Fruit fly (Drosophila melanogaster) whole organism, pupa: ENCODE data around the gene CG43796.
A peak's percentile ranks its signal among the peaks of the same experiment; 100 is the strongest.

ENCODE experiments used
- CG10348 ChIP-seq: fragments of 200-800 bp; sonication (Bioruptor generic); IDR thresholded peaks from 2 replicates; pipeline ENCODE4 v1.3.6; 2022; ENCODE audit warnings: missing biosample characterization, missing genetic modification characterization
- CG12605 ChIP-seq: fragments of 200-800 bp; sonication (Bioruptor generic); IDR thresholded peaks from 2 replicates; pipeline ENCODE4 v1.3.6; 2022; ENCODE audit warnings: missing biosample characterization, missing genetic modification characterization
- CG13204 ChIP-seq: fragments of 200-800 bp; sonication (Bioruptor generic); optimal IDR thresholded peaks from 2 replicates; lab custom pipeline; 2018; ENCODE audit warnings: missing biosample characterization, mild to moderate bottlenecking, missing genetic modification characterization, moderate library complexity
- CG14655 ChIP-seq: fragments of 200-800 bp; sonication (Bioruptor generic); optimal IDR thresholded peaks from 3 replicates; lab custom pipeline; 2017; ENCODE audit warnings: mild to moderate bottlenecking, missing biosample characterization, missing genetic modification reagents, missing genetic modification characterization
- CG15710 ChIP-seq: fragments of 200-800 bp; sonication (Bioruptor generic); optimal IDR thresholded peaks from 2 replicates; lab custom pipeline; 2018; ENCODE audit warnings: missing biosample characterization, mild to moderate bottlenecking, missing genetic modification characterization, moderate library complexity
- CG17806 ChIP-seq: fragments of 200-800 bp; sonication (Bioruptor generic); optimal IDR thresholded peaks from 2 replicates; lab custom pipeline; 2018; ENCODE audit warnings: missing biosample characterization, mild to moderate bottlenecking, missing genetic modification characterization, moderate library complexity
- CG32121 ChIP-seq: fragments of 200-800 bp; sonication (Bioruptor generic); IDR thresholded peaks from 2 replicates; pipeline ENCODE4 v1.3.6; 2022; ENCODE audit warnings: missing biosample characterization, missing genetic modification characterization
- CG34367 ChIP-seq: fragments of 200-800 bp; sonication (Bioruptor generic); optimal IDR thresholded peaks from 2 replicates; lab custom pipeline; 2018; ENCODE audit warnings: missing biosample characterization, mild to moderate bottlenecking, missing genetic modification characterization
- CG4496 ChIP-seq: fragments of 200-800 bp; sonication (Bioruptor generic); IDR thresholded peaks from 3 replicates; pipeline ENCODE4 v1.3.6; 2022; ENCODE audit warnings: missing biosample characterization, missing genetic modification characterization
- CG8159 ChIP-seq: fragments of 200-800 bp; sonication (Bioruptor generic); optimal IDR thresholded peaks from 3 replicates; lab custom pipeline; 2018; ENCODE audit warnings: missing biosample characterization, mild to moderate bottlenecking, missing genetic modification characterization, moderate library complexity
- CG8301 ChIP-seq: fragments of 200-800 bp; sonication (Bioruptor generic); optimal IDR thresholded peaks from 2 replicates; lab custom pipeline; 2018; ENCODE audit warnings: missing biosample characterization, mild to moderate bottlenecking, missing genetic modification characterization
- CG9948 ChIP-seq: fragments of 200-800 bp; sonication (Bioruptor generic); optimal IDR thresholded peaks from 2 replicates; lab custom pipeline; 2018; ENCODE audit warnings: missing biosample characterization, mild to moderate bottlenecking, missing genetic modification characterization, moderate library complexity
- D1 ChIP-seq: fragments of 200-800 bp; sonication (Bioruptor generic); optimal IDR thresholded peaks from 2 replicates; lab custom pipeline; 2018; ENCODE audit warnings: missing biosample characterization, mild to moderate bottlenecking, missing genetic modification characterization, moderate library complexity
- EcR ChIP-seq: fragments of 200-800 bp; sonication (Bioruptor generic); optimal IDR thresholded peaks from 3 replicates; lab custom pipeline; 2019; ENCODE audit warnings: missing biosample characterization, missing genetic modification characterization, mild to moderate bottlenecking, moderate library complexity, missing genetic modification reagents
- Ets98B ChIP-seq: fragments of 200-800 bp; sonication (Bioruptor generic); IDR thresholded peaks from 2 replicates; pipeline ENCODE4 v1.3.6; 2022; ENCODE audit warnings: missing biosample characterization, missing genetic modification characterization
- Pif1A ChIP-seq: fragments of 200-800 bp; sonication (Bioruptor generic); optimal IDR thresholded peaks from 3 replicates; lab custom pipeline; 2016; ENCODE audit warnings: missing biosample characterization, missing genetic modification characterization
- Pif1B ChIP-seq: fragments of 200-800 bp; sonication (Bioruptor generic); optimal IDR thresholded peaks from 3 replicates; lab custom pipeline; 2016; ENCODE audit warnings: missing biosample characterization, missing genetic modification characterization
- Snoo ChIP-seq: fragments of 200-800 bp; sonication (Bioruptor generic); optimal IDR thresholded peaks from 3 replicates; lab custom pipeline; 2017; ENCODE audit warnings: missing biosample characterization, mild to moderate bottlenecking, missing genetic modification characterization, inconsistent platforms
- fd96Ca ChIP-seq: fragments of 200-800 bp; sonication (Bioruptor generic); IDR thresholded peaks from 3 replicates; pipeline ENCODE4 v1.3.6; 2022; ENCODE audit warnings: missing biosample characterization, missing genetic modification characterization
- gl ChIP-seq: fragments of 200-800 bp; sonication (Bioruptor generic); optimal IDR thresholded peaks from 2 replicates; lab custom pipeline; 2018; ENCODE audit warnings: missing biosample characterization, mild to moderate bottlenecking, missing genetic modification characterization
- rn ChIP-seq: fragments of 200-800 bp; sonication (Bioruptor generic); IDR thresholded peaks from 2 replicates; pipeline ENCODE4 v1.3.6; 2022; ENCODE audit warnings: missing biosample characterization, missing genetic modification characterization

The CG43796 gene

DNA sequence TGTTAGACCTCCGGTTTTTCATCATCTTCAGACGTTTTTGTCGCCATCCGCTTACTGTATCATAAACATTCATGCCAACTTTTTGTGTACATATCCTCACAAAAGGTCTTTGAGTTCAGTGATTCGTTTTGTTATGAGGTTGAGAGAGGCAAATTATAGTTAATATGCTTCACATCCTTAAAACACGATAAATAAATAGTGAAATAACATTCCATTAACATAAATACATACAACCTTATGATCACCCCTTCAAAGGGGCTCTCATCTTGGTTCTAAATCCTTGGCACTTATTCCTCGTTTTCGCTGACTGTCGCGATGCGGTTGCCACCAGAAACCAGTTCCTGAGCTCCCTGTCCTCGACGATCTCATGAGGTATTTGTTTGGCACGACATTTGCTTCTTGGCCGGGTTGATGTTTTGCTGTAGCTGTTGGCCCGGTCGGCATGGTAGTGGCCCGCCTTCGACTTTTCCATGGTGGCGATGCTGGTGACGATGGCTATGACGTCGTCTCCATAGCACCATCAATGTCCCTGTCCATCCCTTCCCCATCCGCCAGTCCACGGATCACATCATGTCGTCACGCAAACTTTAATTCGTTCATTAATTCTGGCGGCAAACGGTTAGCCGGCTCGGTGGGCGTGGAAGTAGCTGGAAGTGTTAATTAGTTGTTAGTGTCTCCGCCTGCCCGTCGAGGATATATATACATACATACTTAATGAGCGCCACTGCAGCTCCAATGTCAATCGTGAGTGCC lies 13.1 kb upstream of the CG43796 start:
- TF ChIP-seq Pif1A (GFP tag; lab: Kevin White, UChicago) = peak; percentile 21
- TF ChIP-seq CG4496 (GFP tag; lab: Robert Waterston, UW) = no peak
- peak; percentile 15 for TF ChIP-seq CG15710 (tag; lab: Kevin White, UChicago)
- TF ChIP-seq gl (tag; lab: Kevin White, UChicago) = peak; percentile 13
- TF ChIP-seq CG8159 = peak; percentile 41
- no peak for TF ChIP-seq CG13204 (GFP tag; lab: Kevin White, UChicago)
- no peak for TF ChIP-seq EcR
- TF ChIP-seq rn (GFP tag; lab: Robert Waterston, UW) = no peak
- TF ChIP-seq Pif1B (GFP tag; lab: Kevin White, UChicago) = no peak
- peak; percentile 59 for TF ChIP-seq CG14655 (GFP tag; lab: Kevin White, UChicago)
- TF ChIP-seq Snoo = peak; percentile 8
- no peak for TF ChIP-seq Ets98B (GFP tag; lab: Robert Waterston, UW)
- TF ChIP-seq CG17806 = no peak
- no peak for TF ChIP-seq fd96Ca (GFP tag; lab: Robert Waterston, UW)
- TF ChIP-seq D1 (tag; lab: Kevin White, UChicago) = no peak
- TF ChIP-seq CG9948 (tag; lab: Kevin White, UChicago) = no peak
- no peak for TF ChIP-seq CG12605 (GFP tag; lab: Robert Waterston, UW)
- TF ChIP-seq CG10348 (GFP tag; lab: Robert Waterston, UW) = no peak
- TF ChIP-seq CG34367 = no peak
- no peak for TF ChIP-seq CG32121 (GFP tag; lab: Robert Waterston, UW)
- peak; percentile 49 for TF ChIP-seq CG8301 (tag; lab: Kevin White, UChicago)

DNA sequence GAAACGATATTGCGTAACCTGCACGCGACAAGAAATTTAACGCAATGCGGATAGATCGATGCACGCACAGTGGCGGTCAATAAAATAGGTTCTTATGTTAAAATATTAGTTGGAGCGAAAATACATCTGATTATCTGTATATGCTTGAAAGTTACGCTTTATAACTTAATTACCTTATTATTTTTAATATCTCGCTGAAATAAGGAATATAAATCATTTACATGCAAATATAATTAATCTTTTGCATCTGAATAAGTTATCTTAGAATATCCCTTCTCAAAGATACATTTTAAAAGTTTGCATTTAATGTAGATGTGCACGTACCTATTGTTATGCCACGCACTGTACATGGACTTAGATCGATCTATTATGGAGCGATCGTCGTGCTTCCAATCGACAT lies 10.5 kb upstream of the CG43796 start:
- peak; percentile 69 for TF ChIP-seq CG17806
- TF ChIP-seq rn (GFP tag; lab: Robert Waterston, UW) = no peak
- TF ChIP-seq fd96Ca (GFP tag; lab: Robert Waterston, UW) = no peak
- TF ChIP-seq CG8301 (tag; lab: Kevin White, UChicago) = peak; percentile 85
- TF ChIP-seq CG32121 (GFP tag; lab: Robert Waterston, UW) = peak; percentile 52; the same call in 1 of the 2 replicates
- TF ChIP-seq Ets98B (GFP tag; lab: Robert Waterston, UW) = no peak
- TF ChIP-seq Snoo = peak; percentile 31
- TF ChIP-seq CG13204 (GFP tag; lab: Kevin White, UChicago) = no peak
- TF ChIP-seq D1 (tag; lab: Kevin White, UChicago) = peak; percentile 70
- 0 out of 2 replicates have a peak, but pooled peaks have one; percentile 20 for TF ChIP-seq CG12605 (GFP tag; lab: Robert Waterston, UW)
- TF ChIP-seq CG15710 (tag; lab: Kevin White, UChicago) = peak; percentile 71
- no peak for TF ChIP-seq CG10348 (GFP tag; lab: Robert Waterston, UW)
- peak; percentile 36 for TF ChIP-seq Pif1B (GFP tag; lab: Kevin White, UChicago)
- peak; percentile 84 for TF ChIP-seq CG9948 (tag; lab: Kevin White, UChicago)
- peak; percentile 66 for TF ChIP-seq CG34367
- peak; percentile 76 for TF ChIP-seq CG8159
- TF ChIP-seq EcR = peak; percentile 3
- no peak for TF ChIP-seq gl (tag; lab: Kevin White, UChicago)
- peak; percentile 62 for TF ChIP-seq Pif1A (GFP tag; lab: Kevin White, UChicago)
- peak; percentile 86 for TF ChIP-seq CG14655 (GFP tag; lab: Kevin White, UChicago)
- 0 out of 3 replicates have a peak, but pooled peaks have one; percentile 33 for TF ChIP-seq CG4496 (GFP tag; lab: Robert Waterston, UW)

DNA sequence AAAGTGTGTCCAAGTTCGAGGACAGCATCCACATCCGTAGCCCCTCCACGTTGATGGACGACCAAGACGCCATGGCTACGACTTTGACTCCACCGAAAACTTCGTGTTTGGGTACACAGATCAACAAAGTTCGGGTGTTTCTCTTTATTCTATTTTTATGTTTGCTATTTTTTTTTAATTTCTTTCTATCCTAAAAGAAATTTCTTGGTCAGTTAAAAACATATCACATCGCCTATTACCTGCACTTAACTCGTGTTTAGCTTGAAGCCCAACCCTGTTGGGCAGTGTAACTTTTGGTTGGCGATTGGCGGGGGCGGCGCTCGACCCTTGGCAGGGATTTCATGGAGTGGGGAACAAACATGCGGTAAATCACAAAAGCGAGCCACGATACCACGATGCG lies 8.7 kb upstream of the CG43796 start:
- TF ChIP-seq rn (GFP tag; lab: Robert Waterston, UW) (peak; percentile 45; the same call in 1 of the 2 replicates), CG15710 (tag; lab: Kevin White, UChicago) (peak; percentile 79), CG17806 (peak; percentile 88), fd96Ca (GFP tag; lab: Robert Waterston, UW) (peak; percentile 73), CG34367 (peak; percentile 64), CG9948 (tag; lab: Kevin White, UChicago) (peak; percentile 80), CG13204 (GFP tag; lab: Kevin White, UChicago) (peak; percentile 75), EcR (peak; percentile 32), CG10348 (GFP tag; lab: Robert Waterston, UW) (no peak), CG14655 (GFP tag; lab: Kevin White, UChicago) (peak; percentile 82), Pif1A (GFP tag; lab: Kevin White, UChicago) (peak; percentile 76), CG32121 (GFP tag; lab: Robert Waterston, UW) (peak; percentile 30; the same call in 1 of the 2 replicates), CG12605 (GFP tag; lab: Robert Waterston, UW) (peak; percentile 56), CG4496 (GFP tag; lab: Robert Waterston, UW) (peak; percentile 81), Pif1B (GFP tag; lab: Kevin White, UChicago) (peak; percentile 80), CG8159 (peak; percentile 88), Snoo (peak; percentile 73), CG8301 (tag; lab: Kevin White, UChicago) (peak; percentile 77), Ets98B (GFP tag; lab: Robert Waterston, UW) (peak; percentile 74), gl (tag; lab: Kevin White, UChicago) (peak; percentile 65), D1 (tag; lab: Kevin White, UChicago) (peak; percentile 51)

DNA sequence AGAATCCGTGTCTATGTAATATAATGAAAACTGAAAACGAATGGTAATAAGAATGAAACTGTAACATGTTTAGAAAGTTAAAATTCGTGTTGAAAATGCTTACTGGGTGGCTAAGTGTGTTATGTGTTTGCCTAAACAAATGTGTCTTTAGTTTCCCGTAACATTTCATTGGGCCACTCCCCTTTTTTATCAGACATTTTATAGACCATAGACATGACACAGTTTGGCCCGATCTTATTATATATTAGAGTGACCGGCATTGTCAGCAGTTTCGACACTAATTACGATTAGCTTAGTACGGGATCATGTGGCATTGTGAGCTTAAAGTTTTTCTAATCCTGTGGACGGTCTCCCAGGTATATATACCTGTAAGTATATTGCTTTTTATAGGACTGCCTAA lies 5.1 kb upstream of the CG43796 start, which contains the start of gene CheA29a:
CheA29a (plus strand) TSS at position 301 of the 400 bp plus-strand sequence.
- TF ChIP-seq rn (GFP tag; lab: Robert Waterston, UW) (no peak), Snoo (no peak)

DNA sequence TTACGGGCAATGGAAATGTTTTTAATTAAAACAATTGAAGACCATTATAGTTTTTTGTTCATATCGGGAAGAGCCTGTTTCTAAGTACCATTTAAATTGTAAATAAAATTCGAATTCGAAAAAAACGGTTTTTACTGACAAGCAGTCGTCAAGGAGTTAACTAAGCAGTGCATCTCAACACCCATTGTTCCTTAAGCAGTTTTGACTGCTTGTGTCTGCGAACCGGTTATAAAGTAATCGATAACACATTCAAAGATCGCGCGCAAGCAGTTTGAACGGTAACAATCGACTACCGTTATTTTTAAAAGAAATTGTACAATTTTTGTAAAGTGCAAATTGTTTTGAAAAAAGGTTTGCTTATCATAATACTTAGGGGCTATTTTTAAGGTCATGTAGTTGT lies 4.2 kb upstream of the CG43796 start:
- no peak for TF ChIP-seq CG12605 (GFP tag; lab: Robert Waterston, UW)
- no peak for TF ChIP-seq CG32121 (GFP tag; lab: Robert Waterston, UW)
- no peak for TF ChIP-seq Pif1B (GFP tag; lab: Kevin White, UChicago)
- no peak for TF ChIP-seq CG9948 (tag; lab: Kevin White, UChicago)
- TF ChIP-seq Ets98B (GFP tag; lab: Robert Waterston, UW) = no peak
- TF ChIP-seq fd96Ca (GFP tag; lab: Robert Waterston, UW) = no peak
- TF ChIP-seq CG17806 = no peak
- TF ChIP-seq CG8159 = no peak
- TF ChIP-seq EcR = no peak
- no peak for TF ChIP-seq Pif1A (GFP tag; lab: Kevin White, UChicago)
